Worm (Caenorhabditis elegans) whole organism, L4/young adult: Measurements from ENCODE around the gene C49C3.7.

Source experiments
- W03F9.2 ChIP-seq: fragments of 150-350 bp; optimal IDR thresholded peaks from 2 replicates; lab custom pipeline; 2014; ENCODE audit warnings: missing biosample characterization, missing genetic modification characterization
- dao-5 ChIP-seq: sonication (generic microtip); optimal IDR thresholded peaks from 2 replicates; lab custom pipeline; 2016; ENCODE audit warnings: missing genotype, missing genetic modification characterization, moderate library complexity, missing compliant biosample characterization
- him-1 ChIP-seq: sonication (generic microtip); optimal IDR thresholded peaks from 2 replicates; lab custom pipeline; 2016; ENCODE audit warnings: missing genotype, missing genetic modification reagents, missing genetic modification characterization, missing compliant biosample characterization

- no peak for TF ChIP-seq dao-5 (tag; lab: Kevin White, UChicago)
- no peak for TF ChIP-seq him-1 (tag; lab: Kevin White, UChicago)
- no peak for TF ChIP-seq W03F9.2 (tag; lab: Kevin White, UChicago)
Observed at ce11 chrIV:17333542-17334281, 1.4 kb downstream of the C49C3.7 start, which contains the start of gene C49C3.15.
